Worm (Caenorhabditis elegans): ENCODE measurements around the gene C07H6.2.

Gene C07H6.2

ce11 chrIII:7520672-7521071, at the start of gene C07H6.2, which contains the start of gene cux-7 (continued):
- TF ChIP-seq daf-16 (GFP tag; optimal IDR thresholded peaks at IDR 0.05), result peak; percentile 68 to 88
- peak; percentile 90 for TF ChIP-seq daf-16 (tag; optimal IDR thresholded peaks at IDR 0.05)
- TF ChIP-seq F44E2.7 (GFP tag; IDR thresholded peaks at IDR 0.05), result no peak
- no peak for TF ChIP-seq skn-1 (tag; optimal IDR thresholded peaks at IDR 0.05)

ce11 chrIII:7478932-7479331, 41.9 kb upstream of the C07H6.2 start:
- TF ChIP-seq aha-1 (tag), result peak; percentile 14
- TF ChIP-seq lin-29 (GFP tag; IDR thresholded peaks at IDR 0.05), result no peak
- TF ChIP-seq saeg-2 (GFP tag; IDR thresholded peaks at IDR 0.05), result no peak
- peak; percentile 86 for TF ChIP-seq pqm-1 (tag; optimal IDR thresholded peaks at IDR 0.05)
- TF ChIP-seq php-3 (GFP tag; IDR thresholded peaks at IDR 0.05), result peak; percentile 78
- TF ChIP-seq hlh-30 (tag; optimal IDR thresholded peaks at IDR 0.05; ENCODE audit: insufficient read depth), result peak; percentile 21
- TF ChIP-seq nhr-28 (tag; optimal IDR thresholded peaks at IDR 0.05), result peak; percentile 66
- no peak for TF ChIP-seq madf-5 (GFP tag; IDR thresholded peaks at IDR 0.05)
- peak; percentile 68 for TF ChIP-seq dve-1 (tag; optimal IDR thresholded peaks at IDR 0.05; ENCODE audit: insufficient read depth)
- no peak for TF ChIP-seq spr-3 (GFP tag; optimal IDR thresholded peaks at IDR 0.05)
- no peak for TF ChIP-seq aly-2 (tag; optimal IDR thresholded peaks at IDR 0.05)
- TF ChIP-seq lin-1 (GFP tag; IDR thresholded peaks at IDR 0.05), result peak; percentile 69; the same call in 1 of the 2 replicates
- no peak for TF ChIP-seq nhr-77 (tag; optimal IDR thresholded peaks at IDR 0.05)
- peak; percentile 28 for TF ChIP-seq nhr-102 (tag; optimal IDR thresholded peaks at IDR 0.05)
- peak; percentile 10 for TF ChIP-seq nhr-48 (tag; optimal IDR thresholded peaks at IDR 0.05)
- TF ChIP-seq hlh-11 (tag; optimal IDR thresholded peaks at IDR 0.05), result peak; percentile 79
- TF ChIP-seq daf-16 (GFP tag; optimal IDR thresholded peaks at IDR 0.05), result peak in 1 of 2 experiments; percentile 36
- TF ChIP-seq daf-16 (tag; optimal IDR thresholded peaks at IDR 0.05), result no peak
- TF ChIP-seq dmd-6 (GFP tag; IDR thresholded peaks at IDR 0.05), result peak; percentile 69
- TF ChIP-seq T26A8.4 (GFP tag; IDR thresholded peaks at IDR 0.05), result 0 out of 2 replicates have a peak, but pooled peaks have one; percentile 30

- peak in 1 of 2 experiments; percentile 97 for TF ChIP-seq unc-62 (GFP tag; optimal IDR thresholded peaks at IDR 0.05 in 1 of 2)
- TF ChIP-seq unc-62 (tag; optimal IDR thresholded peaks at IDR 0.05), result no peak
- no peak for TF ChIP-seq skn-1 (tag; optimal IDR thresholded peaks at IDR 0.05)
These were observed 36.0 kb upstream of the C07H6.2 start for ce11 chrIII:7484765-7485164.

ce11 chrIII:7488303-7488702, 32.5 kb upstream of the C07H6.2 start:
- 0 out of 2 replicates have a peak, but pooled peaks have one; percentile 18 for TF ChIP-seq dmd-6 (GFP tag; IDR thresholded peaks at IDR 0.05)
- peak; percentile 36 for TF ChIP-seq hlh-30 (tag; optimal IDR thresholded peaks at IDR 0.05; ENCODE audit: insufficient read depth)
- peak in 1 of 2 experiments; percentile 58 for TF ChIP-seq mdl-1 (tag; optimal IDR thresholded peaks at IDR 0.05)
- TF ChIP-seq nhr-6 (tag; optimal IDR thresholded peaks at IDR 0.05), result peak; percentile 22
- TF ChIP-seq nhr-102 (tag; optimal IDR thresholded peaks at IDR 0.05), result no peak
- no peak for TF ChIP-seq dpl-1 (GFP tag; optimal IDR thresholded peaks at IDR 0.05)
- TF ChIP-seq mxl-3 (GFP tag; optimal IDR thresholded peaks at IDR 0.05), result peak; percentile 67
- peak in 1 of 2 experiments; percentile 69 for TF ChIP-seq unc-62 (GFP tag; optimal IDR thresholded peaks at IDR 0.05 in 1 of 2)
- TF ChIP-seq unc-62 (tag; optimal IDR thresholded peaks at IDR 0.05), result no peak
- peak; percentile 81 for TF ChIP-seq aha-1 (tag)
- TF ChIP-seq nhr-28 (tag; optimal IDR thresholded peaks at IDR 0.05), result peak; percentile 54
- peak; percentile 16 for TF ChIP-seq mes-2 (tag; optimal IDR thresholded peaks at IDR 0.05; ENCODE audit: poor library complexity, severe bottlenecking)
- no peak for TF ChIP-seq pha-4 (GFP tag; IDR thresholded peaks at IDR 0.05)
- no peak for TF ChIP-seq pha-4 (tag; optimal IDR thresholded peaks at IDR 0.05)
- TF ChIP-seq hlh-11 (tag; optimal IDR thresholded peaks at IDR 0.05), result peak; percentile 36

ce11 chrIII:7489055-7489534, 31.7 kb upstream of the C07H6.2 start, which contains the start of gene mup-4:
Gene mup-4, minus strand, starts transcription at chrIII:7489105.
- no peak for TF ChIP-seq aha-1 (tag)
- TF ChIP-seq mdt-29 (GFP tag; IDR thresholded peaks at IDR 0.05), result no peak
- no peak for TF ChIP-seq zip-2 (tag; optimal IDR thresholded peaks at IDR 0.05)
- TF ChIP-seq Y5F2A.4 (GFP tag; optimal IDR thresholded peaks at IDR 0.05), result no peak
- TF ChIP-seq ctbp-1 (GFP tag; IDR thresholded peaks at IDR 0.05), result no peak
- TF ChIP-seq dpl-1 (GFP tag; optimal IDR thresholded peaks at IDR 0.05), result no peak
- TF ChIP-seq nhr-48 (tag; optimal IDR thresholded peaks at IDR 0.05), result no peak
- TF ChIP-seq ceh-62 (tag; optimal IDR thresholded peaks at IDR 0.05), result no peak
